Worm (Caenorhabditis elegans): Measurements from ENCODE around the gene cnc-3.

cnc-3 gene

DNA sequence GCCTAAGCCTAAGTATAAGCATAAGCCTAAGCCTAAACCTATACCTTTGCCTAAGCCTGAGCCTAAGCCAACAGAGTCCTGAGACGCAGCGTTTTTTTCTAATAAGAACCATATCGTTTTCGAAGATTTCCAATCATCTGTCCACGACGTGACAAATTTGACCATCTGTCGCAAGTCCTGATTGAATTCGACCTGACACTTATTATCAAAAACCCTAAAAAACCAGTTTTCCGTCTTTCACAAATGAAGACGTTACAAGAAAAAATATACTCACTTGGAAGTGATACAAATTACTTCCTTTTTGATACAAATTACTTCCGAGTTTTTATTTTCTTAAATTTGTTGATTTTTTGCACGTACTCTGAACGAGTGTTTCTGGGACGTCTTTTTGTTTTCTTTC lies 9.6 kb upstream of the cnc-3 start (continued):
- TF ChIP-seq lim-7 (GFP tag; IDR thresholded peaks at IDR 0.05) (no peak), madf-5 (GFP tag; IDR thresholded peaks at IDR 0.05) (no peak), nhr-28 (tag; optimal IDR thresholded peaks at IDR 0.05) (no peak), ZK546.5 (tag; optimal IDR thresholded peaks at IDR 0.05) (no peak), Y75B8A.6 (GFP tag; IDR thresholded peaks at IDR 0.05) (no peak), nhr-237 (tag; optimal IDR thresholded peaks at IDR 0.05) (no peak), egl-43 (GFP tag; IDR thresholded peaks at IDR 0.05) (no peak), unc-62 (GFP tag; optimal IDR thresholded peaks at IDR 0.05 in 1 of 2) (peak in 1 of 2 experiments; percentile 88), unc-62 (tag; optimal IDR thresholded peaks at IDR 0.05) (no peak), ctbp-1 (GFP tag; IDR thresholded peaks at IDR 0.05) (no peak), fos-1 (tag; optimal IDR thresholded peaks at IDR 0.05) (no peak)

DNA sequence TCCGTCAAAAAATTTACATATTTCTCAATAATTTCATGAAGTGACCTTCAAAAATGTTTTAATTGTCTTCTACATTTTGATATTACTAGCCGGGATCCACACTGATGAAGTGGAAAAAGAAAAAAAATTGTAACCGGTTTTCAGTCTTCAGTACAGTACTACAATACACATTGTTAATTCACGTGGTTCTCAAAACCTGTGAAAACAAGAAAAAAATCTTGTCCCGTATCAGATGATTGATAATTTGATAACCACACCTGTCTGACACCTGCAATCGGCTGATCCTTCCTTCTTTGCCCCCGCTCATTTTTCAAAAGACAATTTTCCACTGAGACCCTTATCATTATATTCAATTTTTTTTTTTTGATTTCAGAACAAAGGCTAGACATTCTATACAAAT lies 9.0 kb upstream of the cnc-3 start, which contains the start of gene R09B5.11:
TSS of gene R09B5.11 (plus strand) at position 374 of the 400 bp plus-strand sequence.
- TF ChIP-seq fos-1 (tag; optimal IDR thresholded peaks at IDR 0.05), result no peak
- TF ChIP-seq hlh-30 (tag; optimal IDR thresholded peaks at IDR 0.05; ENCODE audit: insufficient read depth), result peak; percentile 47
- TF ChIP-seq dmd-6 (GFP tag; IDR thresholded peaks at IDR 0.05), result peak; percentile 36
- no peak for TF ChIP-seq php-3 (GFP tag; IDR thresholded peaks at IDR 0.05)
- no peak for TF ChIP-seq ceh-82 (tag; optimal IDR thresholded peaks at IDR 0.05)
- no peak for TF ChIP-seq zip-11 (GFP tag; IDR thresholded peaks at IDR 0.05)
- no peak for TF ChIP-seq lsy-2 (tag; optimal IDR thresholded peaks at IDR 0.05)
- TF ChIP-seq nhr-48 (tag; optimal IDR thresholded peaks at IDR 0.05), result peak; percentile 7
- no peak for TF ChIP-seq mxl-2 (GFP tag; conservative IDR thresholded peaks at IDR 0.05)
- TF ChIP-seq attf-4 (tag; optimal IDR thresholded peaks at IDR 0.05), result no peak
- TF ChIP-seq hlh-11 (tag; optimal IDR thresholded peaks at IDR 0.05), result peak; percentile 17
- TF ChIP-seq nhr-28 (tag; optimal IDR thresholded peaks at IDR 0.05), result peak; percentile 68
- no peak for TF ChIP-seq zip-2 (tag; optimal IDR thresholded peaks at IDR 0.05)
- no peak for TF ChIP-seq ces-1 (GFP tag; optimal IDR thresholded peaks at IDR 0.05)
- TF ChIP-seq Y75B8A.6 (GFP tag; IDR thresholded peaks at IDR 0.05), result no peak
- peak in 1 of 2 experiments; percentile 19 for TF ChIP-seq mdl-1 (tag; optimal IDR thresholded peaks at IDR 0.05)
- TF ChIP-seq pha-4 (GFP tag; IDR thresholded peaks at IDR 0.05), result no peak
- TF ChIP-seq pha-4 (tag; optimal IDR thresholded peaks at IDR 0.05), result no peak
- TF ChIP-seq aha-1 (tag), result peak; percentile 11
- TF ChIP-seq nhr-111 (GFP tag; optimal IDR thresholded peaks at IDR 0.05), result no peak
- TF ChIP-seq gei-8 (GFP tag; optimal IDR thresholded peaks at IDR 0.05), result no peak
- no peak for TF ChIP-seq daf-8 (GFP tag; IDR thresholded peaks at IDR 0.05)
- no peak for TF ChIP-seq ZK337.2 (GFP tag; IDR thresholded peaks at IDR 0.05)
- TF ChIP-seq cey-2 (tag; optimal IDR thresholded peaks at IDR 0.05; ENCODE audit: borderline replicate concordance, insufficient read depth), result peak; percentile 16
- no peak for TF ChIP-seq F26F4.8 (GFP tag; conservative IDR thresholded peaks at IDR 0.05)
- no peak for TF ChIP-seq madf-5 (GFP tag; IDR thresholded peaks at IDR 0.05)

ce11 chrV:1442042-1442441 lies 5.8 kb upstream of the cnc-3 start, which contains the start of gene cnc-11:
TSS of gene cnc-11 (plus strand) at chrV:1442342.
- no peak for TF ChIP-seq sdz-12 (GFP tag; optimal IDR thresholded peaks at IDR 0.05)
- TF ChIP-seq vab-7 (GFP tag; IDR thresholded peaks at IDR 0.05), result no peak
- TF ChIP-seq daf-8 (GFP tag; IDR thresholded peaks at IDR 0.05), result no peak
- TF ChIP-seq tra-1 (GFP tag; IDR thresholded peaks at IDR 0.05), result no peak
- TF ChIP-seq unc-62 (GFP tag; optimal IDR thresholded peaks at IDR 0.05 in 1 of 2), result peak in 1 of 2 experiments; percentile 65
- TF ChIP-seq unc-62 (tag; optimal IDR thresholded peaks at IDR 0.05), result no peak

ce11 chrV:1444180-1444579 lies 3.6 kb upstream of the cnc-3 start, which contains the start of gene cnc-1:
TSS of gene cnc-1 (minus strand) at chrV:1444280.
- no peak for TF ChIP-seq zip-11 (GFP tag; IDR thresholded peaks at IDR 0.05)
- TF ChIP-seq aha-1 (tag), result no peak
- TF ChIP-seq Y48G9A.11 (GFP tag; IDR thresholded peaks at IDR 0.05), result no peak
- no peak for TF ChIP-seq dmd-8 (GFP tag; IDR thresholded peaks at IDR 0.05)
- TF ChIP-seq lin-15B (tag; optimal IDR thresholded peaks at IDR 0.05), result no peak
- TF ChIP-seq ces-1 (GFP tag; optimal IDR thresholded peaks at IDR 0.05), result no peak
- TF ChIP-seq nhr-28 (tag; optimal IDR thresholded peaks at IDR 0.05), result no peak
- TF ChIP-seq mxl-2 (GFP tag; conservative IDR thresholded peaks at IDR 0.05), result no peak

Data from whole organism, L4 larva.